Fruit fly (Drosophila melanogaster) whole organism, larva: ENCODE results near the gene CG14052.
A peak's percentile ranks its signal among the peaks of the same experiment; 100 is the strongest.

Experiments used
- noc ChIP-seq: fragments of 200-800 bp; sonication (Bioruptor generic); optimal IDR thresholded peaks from 3 replicates; lab custom pipeline; 2019; ENCODE audit warnings: missing biosample characterization, mild to moderate bottlenecking, missing genetic modification characterization, moderate library complexity

CG14052 gene

DNA sequence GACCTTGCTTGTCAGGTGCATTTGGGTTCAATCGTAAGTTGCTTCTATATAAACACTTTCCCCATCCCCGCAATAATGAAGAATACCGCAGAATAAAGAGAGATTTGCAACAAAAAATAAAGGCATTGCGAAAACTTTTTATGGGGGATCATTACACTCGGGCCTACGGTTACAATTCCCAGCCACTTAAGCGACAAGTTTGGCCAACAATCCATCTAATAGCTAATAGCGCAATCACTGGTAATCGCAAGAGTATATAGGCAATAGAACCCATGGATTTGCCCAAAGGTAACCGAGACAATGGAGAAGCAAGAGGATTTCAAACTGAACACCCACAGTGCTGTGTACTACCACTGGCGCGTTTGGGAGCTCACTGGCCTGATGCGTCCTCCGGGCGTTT is 22.4 kb downstream of the CG14052 start, which contains the start of gene Or2a:
Or2a (plus strand) TSS at position 301 of the 400 bp plus-strand sequence.
- no peak for TF ChIP-seq noc (tag; lab: Kevin White, UChicago)

- TF ChIP-seq noc (tag; lab: Kevin White, UChicago): no peak
These were observed 26.2 kb downstream of the CG14052 start, which contains the start of gene crn for dm6 chrX:2249763-2250162. crn (minus strand) TSS chrX:2249983.

dm6 chrX:2251688-2252087 is 28.1 kb downstream of the CG14052 start, which contains the start of gene CG3191:
CG3191 (minus strand) TSS chrX:2251993.
- no peak for TF ChIP-seq noc (tag; lab: Kevin White, UChicago)

dm6 chrX:2254020-2254626 is 30.6 kb downstream of the CG14052 start, which contains the start of gene CG3091:
CG3091 (minus strand) TSS chrX:2254197.
- no peak for TF ChIP-seq noc (tag; lab: Kevin White, UChicago)

DNA sequence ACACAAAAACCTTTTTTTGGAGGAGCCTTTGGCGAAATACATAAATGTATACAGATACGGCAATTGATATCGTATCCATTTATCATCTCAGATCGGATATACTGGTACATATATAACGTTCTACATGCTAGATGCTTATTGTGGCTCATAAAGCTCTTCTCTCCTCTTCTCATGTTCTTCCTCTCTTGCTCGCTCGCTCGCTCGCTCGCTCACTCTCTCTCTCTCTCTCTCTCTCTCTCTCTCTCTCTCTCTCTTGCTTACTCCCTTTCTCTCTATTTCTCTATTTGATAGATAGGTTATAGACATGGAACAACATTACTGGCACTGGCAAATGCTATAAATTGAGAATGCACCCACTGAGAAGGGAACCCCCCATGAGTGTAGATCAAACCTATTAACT is 31.5 kb downstream of the CG14052 start:
- no peak for TF ChIP-seq noc (tag; lab: Kevin White, UChicago)

DNA sequence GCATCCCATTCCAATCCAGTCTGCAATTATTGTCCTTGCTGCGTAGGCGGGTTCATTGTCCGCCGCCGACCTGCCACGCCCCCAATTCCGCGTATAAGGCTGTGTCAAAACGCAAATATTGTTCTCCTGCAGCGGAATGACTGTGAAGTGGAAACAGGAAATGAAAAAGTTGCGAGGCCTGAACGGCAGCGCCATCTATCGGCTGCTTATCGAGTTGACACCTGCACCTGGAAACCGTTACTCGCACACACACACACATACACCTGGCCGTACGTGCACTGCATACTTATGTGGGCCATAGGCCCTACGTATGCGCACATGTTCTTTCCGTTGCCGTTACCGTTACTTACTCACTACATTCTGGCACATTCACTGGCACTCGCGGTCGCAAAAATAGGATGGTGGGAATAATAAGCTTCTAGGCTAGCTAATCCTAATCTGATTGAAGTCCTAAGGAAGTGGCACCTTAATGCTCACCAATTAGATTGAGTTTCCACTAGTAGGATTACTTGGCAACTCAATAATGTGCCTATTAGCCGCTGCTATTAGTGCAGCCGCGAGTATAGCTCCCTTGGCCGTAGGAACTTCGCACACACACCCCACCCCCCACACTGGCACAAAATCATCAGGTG is 35.2 kb downstream of the CG14052 start:
- TF ChIP-seq noc (tag; lab: Kevin White, UChicago): no peak

dm6 chrX:2259763-2260162 is 36.2 kb downstream of the CG14052 start, which contains the start of gene CG3078:
CG3078 (minus strand) TSS chrX:2259863.
- TF ChIP-seq noc (tag; lab: Kevin White, UChicago): no peak

DNA sequence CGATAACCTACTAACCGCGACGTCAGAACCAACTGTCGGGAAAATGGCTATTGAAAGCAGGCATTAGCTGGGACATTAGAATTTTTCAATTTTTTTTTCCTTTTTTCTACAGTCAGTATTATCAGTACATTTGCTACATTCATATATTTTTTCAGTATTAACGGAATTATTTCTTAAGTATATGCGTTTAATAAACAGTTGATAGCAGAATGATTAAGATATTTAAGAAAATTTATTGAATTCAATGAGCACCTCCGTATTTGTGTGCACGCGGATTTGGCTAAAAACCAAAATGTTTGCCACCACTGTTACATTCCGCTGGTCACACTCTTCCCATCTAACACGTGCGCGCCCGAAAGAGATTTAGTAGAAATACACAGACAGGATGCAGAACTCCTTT is 39.0 kb downstream of the CG14052 start, which contains the start of the genes temp and CG3071:
temp (minus strand) TSS at position 5 of the 400 bp plus-strand sequence.
CG3071 (plus strand) TSS at position 327 of the 400 bp plus-strand sequence.
- peak; percentile 75 for TF ChIP-seq noc (tag; lab: Kevin White, UChicago)

DNA sequence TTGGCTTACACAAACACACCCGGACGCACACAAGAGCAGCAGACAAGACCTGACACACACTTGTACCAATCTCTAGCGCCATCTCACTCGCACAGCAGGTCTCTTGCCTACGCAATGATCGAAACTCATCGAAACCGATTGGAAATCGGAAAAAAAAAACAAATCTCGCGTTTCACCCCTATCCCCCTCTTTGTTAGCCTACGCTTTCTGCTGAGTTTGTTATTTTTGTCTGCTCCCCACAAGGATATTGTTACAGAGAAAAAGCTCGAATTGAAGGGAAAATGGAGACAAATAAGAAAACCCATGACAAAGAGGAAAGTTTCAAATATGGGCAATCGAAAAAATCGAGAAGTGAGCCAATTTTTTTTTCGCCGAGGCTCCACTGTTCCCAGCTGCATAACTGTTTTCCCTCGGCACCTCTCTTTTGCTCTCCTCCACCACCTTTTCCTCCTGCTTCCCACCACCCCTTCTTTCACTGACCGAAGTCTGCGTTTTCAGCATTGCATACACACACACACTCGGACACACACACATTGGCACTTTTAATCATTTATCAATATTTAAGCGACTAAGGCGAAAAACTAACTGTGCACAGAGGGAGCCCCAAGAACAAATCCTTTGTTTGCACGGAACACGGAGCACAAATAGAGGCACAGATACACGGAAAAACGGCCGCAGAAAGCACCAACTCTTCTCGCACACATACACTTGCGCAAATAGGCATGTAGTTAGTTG is 46.4 kb downstream of the CG14052 start:
- TF ChIP-seq noc (tag; lab: Kevin White, UChicago): no peak

DNA sequence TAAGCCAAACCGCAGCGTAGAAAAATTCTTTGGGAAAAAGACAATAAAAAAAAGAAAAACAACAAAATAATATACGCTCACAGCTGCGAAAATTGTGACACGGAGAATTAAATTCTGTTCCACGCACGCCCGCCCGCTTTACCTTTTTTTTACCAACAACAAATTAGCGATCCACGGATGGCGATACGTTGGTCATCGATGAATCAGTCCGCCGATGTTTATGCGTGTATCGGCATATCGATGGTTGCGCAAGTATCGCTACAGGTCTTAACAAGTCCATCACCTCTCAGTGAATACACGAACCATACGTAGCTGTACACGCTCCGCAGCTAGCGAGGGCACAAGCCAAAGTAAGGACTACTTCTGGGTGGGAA is 47.0 kb downstream of the CG14052 start, which contains the start of gene CG2924:
CG2924 (minus strand) TSS at position 205 of the 374 bp plus-strand sequence.
- TF ChIP-seq noc (tag; lab: Kevin White, UChicago): peak; percentile 10
